Fruit fly (Drosophila melanogaster) whole organism, embryonic: Measurements from ENCODE around the gene CG7878.

Experiments used
- CG10321 ChIP-seq: fragments of 200-800 bp; sonication (Bioruptor generic); IDR thresholded peaks from 2 replicates; pipeline ENCODE4 v1.3.6; 2022; ENCODE audit warnings: missing biosample characterization, missing genetic modification characterization
- CG10431 ChIP-seq: fragments of 200-800 bp; sonication (Bioruptor generic); optimal IDR thresholded peaks from 3 replicates; lab custom pipeline; 2018; ENCODE audit warnings: missing biosample characterization, mild to moderate bottlenecking, missing genetic modification characterization
- CG11696 ChIP-seq: fragments of 200-800 bp; sonication (Bioruptor generic); IDR thresholded peaks from 2 replicates; pipeline ENCODE4 v1.3.6; 2022; ENCODE audit warnings: missing biosample characterization, missing genetic modification characterization
- CG12219 ChIP-seq: fragments of 200-800 bp; sonication (Bioruptor generic); optimal IDR thresholded peaks from 3 replicates; lab custom pipeline; 2018; ENCODE audit warnings: missing biosample characterization, mild to moderate bottlenecking, missing genetic modification characterization
- CG1233 ChIP-seq: fragments of 200-800 bp; sonication (Bioruptor generic); optimal IDR thresholded peaks from 4 replicates; lab custom pipeline; 2018; ENCODE audit warnings: missing biosample characterization, mild to moderate bottlenecking, missing genetic modification characterization
- CG13424 ChIP-seq: fragments of 200-800 bp; sonication (Bioruptor generic); optimal IDR thresholded peaks from 2 replicates; lab custom pipeline; 2019; ENCODE audit warnings: missing biosample characterization, mild to moderate bottlenecking, missing genetic modification characterization, moderate library complexity
- CG13894 ChIP-seq: fragments of 200-800 bp; sonication (Bioruptor generic); optimal IDR thresholded peaks from 3 replicates; lab custom pipeline; 2018; ENCODE audit warnings: missing biosample characterization, mild to moderate bottlenecking, missing genetic modification characterization, moderate library complexity
- CG14860 ChIP-seq: fragments of 200-800 bp; sonication (Bioruptor generic); IDR thresholded peaks from 3 replicates; pipeline ENCODE4 v1.3.6; 2022; ENCODE audit warnings: missing biosample characterization, missing genetic modification characterization; ENCODE audit not compliant: partially characterized antibody
- CG15479 ChIP-seq: fragments of 200-800 bp; sonication (Bioruptor generic); optimal IDR thresholded peaks from 3 replicates; lab custom pipeline; 2019; ENCODE audit warnings: missing biosample characterization, mild to moderate bottlenecking, missing genetic modification characterization, moderate library complexity
- CG15696 ChIP-seq: fragments of 200-800 bp; sonication (Bioruptor generic); optimal IDR thresholded peaks from 2 replicates; lab custom pipeline; 2019; ENCODE audit warnings: missing biosample characterization, mild to moderate bottlenecking, missing genetic modification characterization, moderate library complexity
- CG2116 ChIP-seq: fragments of 200-800 bp; sonication (Bioruptor generic); optimal IDR thresholded peaks from 3 replicates; lab custom pipeline; 2018; ENCODE audit warnings: missing biosample characterization, mild to moderate bottlenecking, missing genetic modification characterization
- CG2199 ChIP-seq: fragments of 200-800 bp; sonication (Bioruptor generic); IDR thresholded peaks from 3 replicates; pipeline ENCODE4 v1.3.6; 2022; ENCODE audit warnings: missing biosample characterization, missing genetic modification characterization
- CG31441 ChIP-seq: fragments of 200-800 bp; sonication (Bioruptor generic); IDR thresholded peaks from 2 replicates; pipeline ENCODE4 v1.3.6; 2022; ENCODE audit warnings: missing biosample characterization, missing genetic modification characterization
- CG3163 ChIP-seq: fragments of 200-800 bp; sonication (Bioruptor generic); optimal IDR thresholded peaks from 3 replicates; lab custom pipeline; 2016; ENCODE audit warnings: missing biosample characterization, missing genetic modification characterization
- CG34224 ChIP-seq: fragments of 200-800 bp; sonication (Bioruptor generic); IDR thresholded peaks from 3 replicates; pipeline ENCODE4 v1.3.6; 2022; ENCODE audit warnings: missing biosample characterization, missing genetic modification characterization; ENCODE audit not compliant: partially characterized antibody
- CG4282 ChIP-seq: fragments of 200-800 bp; sonication (Bioruptor generic); optimal IDR thresholded peaks from 2 replicates; lab custom pipeline; 2016; ENCODE audit warnings: missing biosample characterization, missing genetic modification characterization
- CG6813 ChIP-seq: fragments of 200-800 bp; sonication (Bioruptor generic); optimal IDR thresholded peaks from 2 replicates; lab custom pipeline; 2017; ENCODE audit warnings: missing biosample characterization, missing genetic modification characterization, mild to moderate bottlenecking, moderate library complexity, missing genetic modification reagents
- CG7786 ChIP-seq: fragments of 200-800 bp; sonication (Bioruptor generic); optimal IDR thresholded peaks from 2 replicates; lab custom pipeline; 2016; ENCODE audit warnings: missing biosample characterization, missing genetic modification characterization
- CTCF ChIP-seq: fragments of 200-800 bp; sonication (Bioruptor generic); optimal IDR thresholded peaks from 2 replicates; lab custom pipeline; 2017; ENCODE audit warnings: missing biosample characterization, mild to moderate bottlenecking, missing genetic modification characterization, moderate library complexity
- Dad ChIP-seq: fragments of 200-800 bp; sonication (Bioruptor generic); optimal IDR thresholded peaks from 3 replicates; lab custom pipeline; 2016; ENCODE audit warnings: missing biosample characterization, missing genetic modification characterization
- Deaf1 ChIP-seq: fragments of 200-800 bp; optimal IDR thresholded peaks from 3 replicates; lab custom pipeline; 2019; ENCODE audit warnings: missing biosample characterization, mild to moderate bottlenecking, missing genetic modification characterization, moderate library complexity
- Fer1 ChIP-seq: fragments of 200-800 bp; sonication (Bioruptor generic); optimal IDR thresholded peaks from 2 replicates; lab custom pipeline; 2017; ENCODE audit warnings: missing biosample characterization, mild to moderate bottlenecking, missing genetic modification characterization
- Hey ChIP-seq: fragments of 200-800 bp; sonication (Bioruptor generic); optimal IDR thresholded peaks from 3 replicates; lab custom pipeline; 2018; ENCODE audit warnings: missing biosample characterization, mild to moderate bottlenecking, missing genetic modification characterization
- Neu2 ChIP-seq: fragments of 200-800 bp; sonication (Bioruptor generic); optimal IDR thresholded peaks from 3 replicates; lab custom pipeline; 2016; ENCODE audit warnings: missing biosample characterization, missing genetic modification characterization, borderline replicate concordance
- Oaz ChIP-seq: fragments of 200-800 bp; sonication (Bioruptor generic); IDR thresholded peaks from 2 replicates; pipeline ENCODE4 v1.3.6; 2022; ENCODE audit warnings: missing biosample characterization, missing genetic modification characterization
- PHDP ChIP-seq: fragments of 200-800 bp; sonication (Bioruptor generic); optimal IDR thresholded peaks from 3 replicates; lab custom pipeline; 2018; ENCODE audit warnings: missing biosample characterization, mild to moderate bottlenecking, missing genetic modification characterization, moderate library complexity
- Side ChIP-seq: fragments of 200-800 bp; sonication (Bioruptor generic); optimal IDR thresholded peaks from 2 replicates; lab custom pipeline; 2016; ENCODE audit warnings: missing biosample characterization, missing genetic modification characterization
- Sry-β ChIP-seq: fragments of 200-800 bp; sonication (Bioruptor generic); optimal IDR thresholded peaks from 2 replicates; lab custom pipeline; 2018; ENCODE audit warnings: missing biosample characterization, mild to moderate bottlenecking, missing genetic modification characterization, moderate library complexity
- Tbp ChIP-seq: fragments of >200 bp; optimal IDR thresholded peaks from 2 replicates; lab custom pipeline; 2018; ENCODE audit warnings: missing biosample characterization, missing genetic modification characterization
- Vsx1 ChIP-seq: fragments of 200-800 bp; sonication (Bioruptor generic); optimal IDR thresholded peaks from 2 replicates; lab custom pipeline; 2017; ENCODE audit warnings: missing biosample characterization, mild to moderate bottlenecking, missing genetic modification characterization, missing genetic modification reagents
- ac ChIP-seq: fragments of 200-800 bp; sonication (Bioruptor generic); optimal IDR thresholded peaks from 3 replicates; lab custom pipeline; 2017; ENCODE audit warnings: missing biosample characterization, mild to moderate bottlenecking, missing genetic modification characterization
- bab2 ChIP-seq: fragments of 200-800 bp; sonication (Bioruptor generic); optimal IDR thresholded peaks from 2 replicates; lab custom pipeline; 2016; ENCODE audit warnings: missing biosample characterization, missing genetic modification characterization
- btn ChIP-seq: fragments of 200-800 bp; sonication (Bioruptor generic); optimal IDR thresholded peaks from 2 replicates; lab custom pipeline; 2016; ENCODE audit warnings: missing biosample characterization, missing genetic modification characterization
- chn ChIP-seq: fragments of 200-800 bp; sonication (Bioruptor generic); optimal IDR thresholded peaks from 2 replicates; lab custom pipeline; 2016; ENCODE audit warnings: missing biosample characterization, missing genetic modification characterization
- dan ChIP-seq: fragments of 200-800 bp; sonication (Bioruptor generic); IDR thresholded peaks from 2 replicates; pipeline ENCODE4 v1.3.6; 2022; ENCODE audit warnings: missing biosample characterization, missing genetic modification characterization
- danr ChIP-seq: fragments of 200-800 bp; sonication (Bioruptor generic); IDR thresholded peaks from 2 replicates; pipeline ENCODE4 v1.3.6; 2022; ENCODE audit warnings: missing biosample characterization, missing genetic modification characterization
- dmrt11E ChIP-seq: fragments of 200-800 bp; sonication (Bioruptor generic); optimal IDR thresholded peaks from 3 replicates; lab custom pipeline; 2018; ENCODE audit warnings: missing biosample characterization, mild to moderate bottlenecking, missing genetic modification characterization, moderate library complexity
- dysf ChIP-seq: fragments of 200-800 bp; sonication (Bioruptor generic); IDR thresholded peaks from 3 replicates; pipeline ENCODE4 v1.3.6; 2022; ENCODE audit warnings: missing biosample characterization, missing genetic modification characterization
- exex ChIP-seq: fragments of 200-800 bp; sonication (Bioruptor generic); optimal IDR thresholded peaks from 4 replicates; lab custom pipeline; 2018; ENCODE audit warnings: missing biosample characterization, mild to moderate bottlenecking, missing genetic modification characterization, moderate library complexity
- gcm ChIP-seq: fragments of 200-800 bp; sonication (Bioruptor generic); optimal IDR thresholded peaks from 2 replicates; lab custom pipeline; 2019; ENCODE audit warnings: missing biosample characterization, mild to moderate bottlenecking, missing genetic modification characterization, moderate library complexity
- gsb-n ChIP-seq: fragments of 200-800 bp; sonication (Bioruptor generic); optimal IDR thresholded peaks from 3 replicates; lab custom pipeline; 2018; ENCODE audit warnings: missing biosample characterization, mild to moderate bottlenecking, missing genetic modification characterization
- ham ChIP-seq: fragments of 200-800 bp; sonication (Bioruptor generic); IDR thresholded peaks from 2 replicates; pipeline ENCODE4 v1.3.6; 2022; ENCODE audit warnings: missing biosample characterization, missing genetic modification characterization
- hbn ChIP-seq: fragments of 200-800 bp; sonication (Bioruptor generic); IDR thresholded peaks from 2 replicates; pipeline ENCODE4 v1.3.6; 2022; ENCODE audit warnings: missing biosample characterization, missing genetic modification characterization; ENCODE audit not compliant: partially characterized antibody
- hth ChIP-seq: fragments of >200 bp; optimal IDR thresholded peaks from 2 replicates; lab custom pipeline; 2017; ENCODE audit warnings: inconsistent platforms
- pum ChIP-seq: fragments of 200-800 bp; sonication (Bioruptor generic); optimal IDR thresholded peaks from 2 replicates; lab custom pipeline; 2016; ENCODE audit warnings: missing biosample characterization, missing genetic modification characterization
- schlank ChIP-seq: fragments of 200-800 bp; sonication (Bioruptor generic); optimal IDR thresholded peaks from 2 replicates; lab custom pipeline; 2018; ENCODE audit warnings: missing biosample characterization, mild to moderate bottlenecking, missing genetic modification characterization
- sima ChIP-seq: fragments of 200-800 bp; sonication (Bioruptor generic); optimal IDR thresholded peaks from 2 replicates; lab custom pipeline; 2016; ENCODE audit warnings: missing biosample characterization, missing genetic modification characterization
- sob ChIP-seq: fragments of 200-800 bp; sonication (Bioruptor generic); IDR thresholded peaks from 2 replicates; pipeline ENCODE4 v1.3.6; 2022; ENCODE audit warnings: missing biosample characterization, missing genetic modification characterization
- sr ChIP-seq: fragments of 200-800 bp; sonication (Bioruptor generic); IDR thresholded peaks from 3 replicates; pipeline ENCODE4 v1.3.6; 2022; ENCODE audit warnings: missing biosample characterization, missing genetic modification characterization
- ssp ChIP-seq: fragments of 200-800 bp; sonication (Bioruptor generic); IDR thresholded peaks from 2 replicates; pipeline ENCODE4 v1.3.6; 2022; ENCODE audit warnings: missing biosample characterization, missing genetic modification characterization
- stwl ChIP-seq: fragments of 200-800 bp; sonication (Bioruptor generic); optimal IDR thresholded peaks from 3 replicates; lab custom pipeline; 2018; ENCODE audit warnings: missing biosample characterization, mild to moderate bottlenecking, missing genetic modification characterization, moderate library complexity
- toy ChIP-seq: fragments of 200-800 bp; sonication (Bioruptor generic); IDR thresholded peaks from 2 replicates; pipeline ENCODE4 v1.3.6; 2022; ENCODE audit warnings: missing biosample characterization, missing genetic modification characterization
- ttk ChIP-seq: fragments of 200-800 bp; sonication (Bioruptor generic); IDR thresholded peaks from 2 replicates; pipeline ENCODE4 v2.1.2; 2022; ENCODE audit warnings: missing biosample characterization, missing genetic modification characterization

CG7878 gene

dm6 chr3R:8105088-8105542, 17.4 kb upstream of the CG7878 start, which contains the start of gene puc (continued):
- TF ChIP-seq CG2199 (GFP tag; lab: Robert Waterston, UW) (no peak), CG13424 (no peak), bab2 (GFP tag; lab: Kevin White, UChicago) (peak; percentile 3), sr (no peak), CG15479 (peak; percentile 91), schlank (tag; lab: Kevin White, UChicago) (peak; percentile 51), CG4282 (peak; percentile 28), sob (GFP tag; lab: Robert Waterston, UW) (no peak), CG2116 (peak; percentile 24), Oaz (GFP tag; lab: Robert Waterston, UW) (no peak), CG34224 (GFP tag; lab: Robert Waterston, UW) (no peak), Fer1 (GFP tag; lab: Kevin White, UChicago) (peak; percentile 52), gsb-n (tag; lab: Kevin White, UChicago) (peak; percentile 30), CG14860 (GFP tag; lab: Robert Waterston, UW) (no peak), Neu2 (GFP tag; lab: Kevin White, UChicago) (no peak), hbn (GFP tag; lab: Robert Waterston, UW) (no peak), ssp (GFP tag; lab: Robert Waterston, UW) (no peak), chn (GFP tag; lab: Kevin White, UChicago) (no peak), CG12219 (peak; percentile 13), ham (GFP tag; lab: Robert Waterston, UW) (no peak), hth (no peak), Vsx1 (GFP tag; lab: Kevin White, UChicago) (no peak), CG11696 (GFP tag; lab: Robert Waterston, UW) (no peak), gcm (GFP tag; lab: Kevin White, UChicago) (peak; percentile 41), CG10431 (GFP tag; lab: Kevin White, UChicago) (peak; percentile 6), CG10321 (no peak), CG31441 (no peak), CG15696 (tag; lab: Kevin White, UChicago) (no peak), stwl (tag; lab: Kevin White, UChicago) (peak; percentile 54), CG7786 (GFP tag; lab: Kevin White, UChicago) (no peak), sima (GFP tag; lab: Kevin White, UChicago) (no peak), btn (GFP tag; lab: Kevin White, UChicago) (no peak), Dad (GFP tag; lab: Kevin White, UChicago) (no peak), CG13894 (tag; lab: Kevin White, UChicago) (peak; percentile 70), CG6813 (GFP tag; lab: Kevin White, UChicago) (no peak), ac (no peak), dan (GFP tag; lab: Robert Waterston, UW) (no peak), CG3163 (GFP tag; lab: Kevin White, UChicago) (peak; percentile 16), toy (GFP tag; lab: Robert Waterston, UW) (no peak), danr (GFP tag; lab: Robert Waterston, UW) (no peak), CTCF (GFP tag; lab: Kevin White, UChicago) (peak; percentile 74), Sry-β (no peak), Tbp (no peak), CG1233 (no peak), Hey (tag; lab: Kevin White, UChicago) (peak; percentile 31), Side (GFP tag; lab: Kevin White, UChicago) (peak; percentile 49), ttk (GFP tag; lab: Robert Waterston, UW) (no peak), dysf (GFP tag; lab: Robert Waterston, UW) (no peak), pum (GFP tag; lab: Kevin White, UChicago) (peak; percentile 12), exex (peak; percentile 44), Deaf1 (tag; lab: Kevin White, UChicago) (peak; percentile 82), PHDP (tag; lab: Kevin White, UChicago) (peak; percentile 38), dmrt11E (tag; lab: Kevin White, UChicago) (peak; percentile 15)
